Worm (Caenorhabditis elegans) whole organism, L3 larva: Measurements from ENCODE around the gene T13C5.3.

Experiments
- R02D3.7 ChIP-seq: fragments of 150-350 bp; optimal IDR thresholded peaks from 2 replicates; lab custom pipeline; 2014; ENCODE audit warnings: missing biosample characterization, missing genetic modification characterization
- aly-2 ChIP-seq: fragments of 150-350 bp; optimal IDR thresholded peaks from 2 replicates; lab custom pipeline; 2014; ENCODE audit warnings: missing biosample characterization, missing genetic modification characterization
- ama-1 ChIP-seq: fragments of 150-350 bp; optimal IDR thresholded peaks from 2 replicates; lab custom pipeline; 2018
- ceh-16 ChIP-seq: sonication (generic microtip); optimal IDR thresholded peaks from 2 replicates; lab custom pipeline; 2017; ENCODE audit warnings: missing biosample characterization, missing genetic modification characterization
- ceh-28 ChIP-seq: fragments of 150-350 bp; optimal IDR thresholded peaks from 2 replicates; lab custom pipeline; 2014; ENCODE audit warnings: missing biosample characterization, missing genetic modification reagents, missing genetic modification characterization
- ceh-82 ChIP-seq: fragments of 150-350 bp; optimal IDR thresholded peaks from 2 replicates; lab custom pipeline; 2014; ENCODE audit warnings: missing biosample characterization, missing genetic modification characterization
- daf-12 ChIP-seq: fragments of 150-350 bp; optimal IDR thresholded peaks from 2 replicates; lab custom pipeline; 2014; ENCODE audit warnings: missing biosample characterization, missing genetic modification reagents, missing genetic modification characterization
- egl-5 ChIP-seq: fragments of 150-350 bp; optimal IDR thresholded peaks from 2 replicates; lab custom pipeline; 2017; ENCODE audit warnings: missing biosample characterization, missing genetic modification reagents, missing genetic modification characterization, inconsistent platforms
- elt-1 ChIP-seq: fragments of 150-350 bp; optimal IDR thresholded peaks from 2 replicates; lab custom pipeline; 2014; ENCODE audit warnings: missing biosample characterization, missing genetic modification characterization
- elt-2 ChIP-seq: sonication (generic microtip); optimal IDR thresholded peaks from 2 replicates; lab custom pipeline; 2016; ENCODE audit warnings: missing genetic modification reagents, mild to moderate bottlenecking, missing genetic modification characterization, missing compliant biosample characterization
- elt-3 ChIP-seq, 3 experiments: fragments of 150-350 bp in 1 of 3; sonication (generic microtip) in 2 of 3; optimal IDR thresholded peaks; 2 replicates in 2 of 3; 4 replicates in 1 of 3; lab custom pipeline; 2014 to 2017; ENCODE audit warnings: missing biosample characterization in 3 of 3, missing genetic modification characterization in 3 of 3
- eor-1 ChIP-seq, 2 experiments: fragments of 150-350 bp; optimal IDR thresholded peaks; 2 replicates each; lab custom pipeline; 2014 to 2018; ENCODE audit warnings: missing biosample characterization in 2 of 2, missing genetic modification characterization in 2 of 2
- fkh-10 ChIP-seq: sonication (generic microtip); optimal IDR thresholded peaks from 2 replicates; lab custom pipeline; 2017; ENCODE audit warnings: missing biosample characterization, missing genetic modification reagents, missing genetic modification characterization
- fos-1 ChIP-seq: fragments of 150-350 bp; optimal IDR thresholded peaks from 2 replicates; lab custom pipeline; 2014; ENCODE audit warnings: missing biosample characterization, missing genetic modification characterization
- hmg-11 ChIP-seq: sonication (generic microtip); optimal IDR thresholded peaks from 2 replicates; lab custom pipeline; 2016; ENCODE audit warnings: missing genetic modification characterization, missing compliant biosample characterization
- jun-1 ChIP-seq: fragments of 150-350 bp; optimal IDR thresholded peaks from 2 replicates; lab custom pipeline; 2014; ENCODE audit warnings: missing biosample characterization, missing genetic modification reagents, missing genetic modification characterization
- lin-39 ChIP-seq: fragments of 150-350 bp; optimal IDR thresholded peaks from 2 replicates; lab custom pipeline; 2018; ENCODE audit warnings: missing biosample characterization, missing genetic modification reagents, missing genetic modification characterization
- lsy-12 ChIP-seq: sonication (generic microtip); optimal IDR thresholded peaks from 2 replicates; lab custom pipeline; 2016; ENCODE audit warnings: mild to moderate bottlenecking, missing genetic modification characterization, missing compliant biosample characterization
- mdl-1 ChIP-seq: fragments of 150-350 bp; optimal IDR thresholded peaks from 2 replicates; lab custom pipeline; 2014; ENCODE audit warnings: missing biosample characterization, missing genetic modification characterization
- mml-1 ChIP-seq: fragments of 150-350 bp; sonication (generic microtip); optimal IDR thresholded peaks from 3 replicates; lab custom pipeline; 2014; ENCODE audit warnings: missing biosample characterization, missing genetic modification characterization
- nfya-1 ChIP-seq: sonication (generic microtip); optimal IDR thresholded peaks from 2 replicates; lab custom pipeline; 2017; ENCODE audit warnings: missing genetic modification characterization, mild to moderate bottlenecking, missing compliant biosample characterization, antibody characterized with exemption, moderate library complexity; ENCODE audit not compliant: insufficient read depth
- nhr-12 ChIP-seq: fragments of 150-350 bp; optimal IDR thresholded peaks from 2 replicates; lab custom pipeline; 2014; ENCODE audit warnings: missing biosample characterization, missing genetic modification characterization
- nhr-25 ChIP-seq: sonication (generic microtip); optimal IDR thresholded peaks from 2 replicates; lab custom pipeline; 2017; ENCODE audit warnings: missing biosample characterization, missing genetic modification characterization
- nhr-28 ChIP-seq: fragments of 150-350 bp; optimal IDR thresholded peaks from 2 replicates; lab custom pipeline; 2014; ENCODE audit warnings: missing biosample characterization, missing genetic modification characterization
- nhr-67 ChIP-seq: fragments of 150-350 bp; optimal IDR thresholded peaks from 2 replicates; lab custom pipeline; 2014; ENCODE audit warnings: missing biosample characterization, missing genetic modification characterization
- nhr-76 ChIP-seq: fragments of 150-350 bp; sonication (generic microtip); optimal IDR thresholded peaks from 5 replicates; lab custom pipeline; 2014; ENCODE audit warnings: missing biosample characterization, missing genetic modification characterization
- nhr-77 ChIP-seq: fragments of 150-350 bp; optimal IDR thresholded peaks from 2 replicates; lab custom pipeline; 2014; ENCODE audit warnings: missing biosample characterization, missing genetic modification characterization
- pha-4 ChIP-seq: fragments of 150-350 bp; optimal IDR thresholded peaks from 2 replicates; lab custom pipeline; 2014; ENCODE audit warnings: missing biosample characterization, missing genetic modification reagents, missing genetic modification characterization
- pqm-1 ChIP-seq: fragments of 150-350 bp; optimal IDR thresholded peaks from 2 replicates; lab custom pipeline; 2017; ENCODE audit warnings: missing biosample characterization, missing genetic modification characterization, inconsistent platforms
- skn-1 ChIP-seq: fragments of 150-350 bp; optimal IDR thresholded peaks from 2 replicates; lab custom pipeline; 2014; ENCODE audit warnings: missing biosample characterization, missing genetic modification characterization
- tbx-2 ChIP-seq: sonication (generic microtip); optimal IDR thresholded peaks from 2 replicates; lab custom pipeline; 2016; ENCODE audit warnings: mild to moderate bottlenecking, missing genetic modification characterization, missing compliant biosample characterization
- unc-39 ChIP-seq: sonication (generic microtip); optimal IDR thresholded peaks from 4 replicates; lab custom pipeline; 2017; ENCODE audit warnings: missing biosample characterization, missing genetic modification characterization
- unc-62 ChIP-seq: fragments of 150-350 bp; sonication (generic microtip); optimal IDR thresholded peaks from 4 replicates; lab custom pipeline; 2014; ENCODE audit warnings: missing biosample characterization, missing genetic modification reagents, missing genetic modification characterization
- zag-1 ChIP-seq: fragments of 150-350 bp; optimal IDR thresholded peaks from 2 replicates; lab custom pipeline; 2014; ENCODE audit warnings: missing biosample characterization, missing genetic modification characterization
- ztf-11 ChIP-seq: fragments of 150-350 bp; optimal IDR thresholded peaks from 2 replicates; lab custom pipeline; 2014; ENCODE audit warnings: missing biosample characterization, missing genetic modification characterization
- ztf-4 ChIP-seq: fragments of 150-350 bp; optimal IDR thresholded peaks from 2 replicates; lab custom pipeline; 2014; ENCODE audit warnings: missing biosample characterization, missing genetic modification characterization

The T13C5.3 gene

DNA sequence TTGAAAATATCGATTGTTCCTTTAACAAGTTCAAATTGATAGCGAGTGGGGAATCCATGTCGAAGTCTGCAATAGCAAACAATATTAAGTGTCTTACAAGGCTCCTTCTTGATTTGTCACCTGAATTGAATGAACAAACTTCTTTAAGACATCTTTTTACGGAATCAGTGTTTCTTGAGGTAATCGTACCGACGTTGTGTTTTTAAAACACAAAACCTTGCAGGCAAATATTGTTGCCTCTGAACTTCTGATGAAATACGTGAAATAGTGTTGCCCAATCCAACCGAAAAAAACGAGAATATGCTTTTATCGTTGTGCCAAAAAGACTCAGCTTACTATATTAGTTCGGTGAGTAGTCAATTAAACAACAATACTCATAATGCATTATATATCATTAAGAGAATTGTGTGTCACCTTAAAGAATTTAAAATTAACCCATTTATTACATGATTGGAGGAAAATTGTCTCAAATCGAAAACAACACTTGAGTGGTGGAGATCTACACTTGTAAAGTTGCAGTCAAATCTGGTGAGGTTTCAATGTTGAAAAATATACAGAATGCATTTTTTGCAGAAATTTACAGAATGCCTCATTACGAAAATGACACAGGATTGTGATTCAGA, at the start of gene T13C5.3, which contains the start of gene T25B2.4:
Gene T13C5.3 (plus strand): TSS at position 573 of the 623 bp plus-strand sequence.
Gene T25B2.4 (plus strand): TSS at position 301 of the 623 bp plus-strand sequence.
- TF ChIP-seq egl-5 (tag; lab: Kevin White, UChicago), result no peak
- no peak for TF ChIP-seq elt-3 (tag; optimal IDR thresholded peaks at IDR 0.05; lab: Kevin White, UChicago)
- TF ChIP-seq daf-12, result no peak
- TF ChIP-seq mdl-1, result no peak
- TF ChIP-seq ztf-4 (tag; lab: Kevin White, UChicago), result no peak
- TF ChIP-seq unc-62 (GFP tag; lab: Kevin White, UChicago), result no peak
- no peak for TF ChIP-seq R02D3.7
- no peak for TF ChIP-seq mml-1
- TF ChIP-seq ceh-28 (tag; lab: Kevin White, UChicago), result no peak
- TF ChIP-seq elt-2 (tag; lab: Kevin White, UChicago), result no peak
- TF ChIP-seq, all 47 proteins: peak for 0

DNA sequence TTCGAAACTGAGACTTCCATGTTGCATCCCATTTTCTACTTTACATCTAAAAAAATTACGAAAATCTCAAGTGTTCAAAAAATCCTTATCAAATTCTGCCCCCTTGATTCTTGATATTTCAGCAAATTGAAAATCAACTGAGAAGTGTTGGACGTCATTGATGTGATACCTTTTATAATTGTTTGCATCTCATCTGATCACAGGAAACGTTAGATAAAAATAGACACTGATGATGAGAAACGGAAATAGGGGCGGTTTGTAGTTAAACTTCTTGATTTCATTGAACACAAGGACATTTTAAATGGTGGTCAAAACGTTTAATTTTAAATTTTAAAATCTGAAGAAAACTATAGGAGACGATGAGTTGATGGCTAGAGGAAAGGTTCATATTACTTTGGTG, 49.5 kb upstream of the T13C5.3 start:
- TF ChIP-seq elt-1 (tag; lab: Kevin White, UChicago) (no peak), hmg-11 (no peak), nfya-1 (tag; lab: Kevin White, UChicago) (no peak), nhr-28 (tag; lab: Kevin White, UChicago) (no peak), eor-1 (tag; optimal IDR thresholded peaks at IDR 0.05; lab: Kevin White, UChicago) (no peak), egl-5 (tag; lab: Kevin White, UChicago) (no peak), nhr-12 (no peak), pha-4 (tag; lab: Kevin White, UChicago) (no peak), fkh-10 (GFP tag; lab: Kevin White, UChicago) (no peak), skn-1 (tag; lab: Kevin White, UChicago) (no peak), ztf-11 (tag; lab: Kevin White, UChicago) (no peak), tbx-2 (tag; lab: Kevin White, UChicago) (no peak), jun-1 (tag; lab: Kevin White, UChicago) (no peak), zag-1 (no peak), pqm-1 (tag; lab: Kevin White, UChicago) (no peak)

DNA sequence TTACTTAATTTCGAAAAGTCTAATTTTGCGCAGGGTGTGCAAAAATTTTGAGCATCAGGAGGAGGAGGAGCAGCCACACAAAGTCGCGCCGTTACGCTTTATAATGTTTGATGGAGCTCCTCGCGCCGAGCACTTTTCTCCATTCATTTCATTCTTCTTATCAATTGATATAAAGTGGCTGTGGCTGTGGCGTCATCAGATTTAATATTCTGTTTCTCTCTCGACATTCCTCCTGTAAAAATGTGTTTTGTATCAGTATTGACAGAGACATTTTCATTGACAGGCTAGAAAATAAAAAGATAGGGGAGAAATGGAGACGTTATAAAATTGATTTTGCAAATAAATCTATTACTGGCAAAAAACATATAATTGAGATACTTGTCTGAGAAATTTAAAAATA, 49.0 kb upstream of the T13C5.3 start:
- TF ChIP-seq tbx-2 (tag; lab: Kevin White, UChicago) (no peak), elt-2 (tag; lab: Kevin White, UChicago) (peak; percentile 80), unc-62 (GFP tag; lab: Kevin White, UChicago) (no peak), ztf-4 (tag; lab: Kevin White, UChicago) (no peak), jun-1 (tag; lab: Kevin White, UChicago) (no peak), nhr-77 (tag; lab: Kevin White, UChicago) (no peak), hmg-11 (no peak), pha-4 (tag; lab: Kevin White, UChicago) (peak; percentile 25), pqm-1 (tag; lab: Kevin White, UChicago) (peak; percentile 53), nfya-1 (tag; lab: Kevin White, UChicago) (peak; percentile 1)

DNA sequence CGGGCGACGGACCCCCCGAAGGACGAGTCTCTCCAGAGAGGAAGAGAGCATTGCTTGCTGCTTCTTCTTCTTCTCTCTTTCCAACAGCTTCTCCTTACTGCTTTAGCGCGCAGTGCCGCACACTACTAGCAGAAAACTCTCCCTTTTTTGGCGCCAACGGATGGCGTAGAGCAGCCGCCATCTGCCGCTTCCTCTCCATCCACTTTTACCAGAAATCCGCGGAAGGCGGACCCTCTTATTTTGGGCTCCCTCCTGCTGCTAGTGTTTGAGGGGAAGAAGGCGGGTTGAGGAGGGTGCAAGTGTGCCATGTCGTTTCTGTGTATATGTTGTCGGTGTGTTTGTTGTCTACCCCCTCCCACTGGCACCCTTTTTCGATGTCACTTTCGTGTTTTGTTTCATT, 43.9 kb upstream of the T13C5.3 start:
- no peak for TF ChIP-seq nhr-67 (tag; lab: Kevin White, UChicago)
- no peak for TF ChIP-seq elt-1 (tag; lab: Kevin White, UChicago)
- TF ChIP-seq ama-1, result no peak
- TF ChIP-seq nfya-1 (tag; lab: Kevin White, UChicago), result peak; percentile 47
- TF ChIP-seq hmg-11, result peak; percentile 55
- no peak for TF ChIP-seq nhr-25
- peak; percentile 43 for TF ChIP-seq unc-62 (GFP tag; lab: Kevin White, UChicago)
- peak; percentile 30 for TF ChIP-seq tbx-2 (tag; lab: Kevin White, UChicago)

DNA sequence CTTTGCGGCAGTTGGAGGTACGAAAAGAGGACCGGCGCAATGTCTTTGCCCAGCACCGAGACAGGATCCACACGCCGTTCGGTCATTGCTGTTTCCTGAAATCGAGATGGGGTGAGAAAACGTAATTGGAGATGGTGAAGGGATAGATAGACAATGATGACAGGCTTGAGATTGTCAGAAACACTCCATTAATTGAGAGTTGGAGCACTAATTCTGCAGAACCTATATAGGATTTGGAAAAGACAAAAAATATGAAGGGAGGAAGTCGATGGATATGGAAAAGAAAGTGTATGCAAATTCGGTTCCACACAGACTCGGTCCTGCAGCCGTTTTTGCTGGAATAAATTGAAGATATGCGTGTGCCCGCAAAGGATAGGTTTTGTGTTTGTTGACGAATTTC, 40.1 kb upstream of the T13C5.3 start, which contains the start of gene Y72A10A.1:
Gene Y72A10A.1 (minus strand): TSS at position 101 of the 400 bp plus-strand sequence.
- TF ChIP-seq aly-2 (tag; lab: Kevin White, UChicago), result no peak
- no peak for TF ChIP-seq nhr-67 (tag; lab: Kevin White, UChicago)
- TF ChIP-seq lsy-12 (tag; lab: Kevin White, UChicago), result no peak
- TF ChIP-seq jun-1 (tag; lab: Kevin White, UChicago), result no peak
- no peak for TF ChIP-seq ceh-82 (tag; lab: Kevin White, UChicago)
- TF ChIP-seq elt-2 (tag; lab: Kevin White, UChicago), result no peak
- TF ChIP-seq eor-1 (tag; optimal IDR thresholded peaks at IDR 0.05; lab: Kevin White, UChicago), result no peak
- no peak for TF ChIP-seq tbx-2 (tag; lab: Kevin White, UChicago)
- TF ChIP-seq lin-39, result no peak
- TF ChIP-seq fos-1 (tag; lab: Kevin White, UChicago), result no peak
- TF ChIP-seq egl-5 (tag; lab: Kevin White, UChicago), result no peak
- TF ChIP-seq unc-39 (tag; lab: Kevin White, UChicago), result no peak
- no peak for TF ChIP-seq mdl-1
- TF ChIP-seq nhr-76 (tag; lab: Kevin White, UChicago), result no peak
- TF ChIP-seq ceh-16 (tag; lab: Kevin White, UChicago), result no peak
- TF ChIP-seq nhr-12, result no peak
